Worm (Caenorhabditis elegans) whole organism, young adult: Measurements from ENCODE around the gene F38B7.17.

Source experiments
- B0035.1 ChIP-seq: sonication (generic microtip); optimal IDR thresholded peaks from 2 replicates; lab custom pipeline; 2016; ENCODE audit warnings: missing genetic modification characterization, mild to moderate bottlenecking, missing compliant biosample characterization, missing genotype, missing genetic modification reagents
- B0336.3 ChIP-seq: fragments of 200-800 bp; sonication (Bioruptor generic); IDR thresholded peaks from 2 replicates; pipeline ENCODE4 v1.3.6; 2022; ENCODE audit warnings: missing genetic modification characterization, missing compliant biosample characterization
- F37B4.10 ChIP-seq: fragments of 200-800 bp; sonication (Bioruptor generic); IDR thresholded peaks from 2 replicates; pipeline ENCODE4 v1.3.6; 2022; ENCODE audit warnings: missing genetic modification characterization, missing compliant biosample characterization
- F55B11.4 ChIP-seq: sonication (generic microtip); optimal IDR thresholded peaks from 2 replicates; lab custom pipeline; 2016; ENCODE audit warnings: missing compliant biosample characterization, missing genetic modification characterization, borderline replicate concordance; ENCODE audit not compliant: insufficient read depth
- F57A8.1 ChIP-seq: fragments of 200-800 bp; sonication (Bioruptor generic); optimal IDR thresholded peaks from 2 replicates; lab custom pipeline; 2018; ENCODE audit warnings: mild to moderate bottlenecking, missing genetic modification characterization, moderate library complexity, missing compliant biosample characterization
- K11D2.4 ChIP-seq: fragments of 200-800 bp; sonication (Bioruptor generic); IDR thresholded peaks from 2 replicates; pipeline ENCODE4 v1.3.6; 2022; ENCODE audit warnings: missing genetic modification reagents, missing genetic modification characterization, missing compliant biosample characterization
- K12H6.12 ChIP-seq: fragments of 200-800 bp; sonication (Bioruptor generic); optimal IDR thresholded peaks from 2 replicates; lab custom pipeline; 2018; ENCODE audit warnings: mild to moderate bottlenecking, missing genetic modification characterization, missing compliant biosample characterization
- Y56A3A.18 ChIP-seq: fragments of 200-800 bp; sonication (Bioruptor generic); IDR thresholded peaks from 2 replicates; pipeline ENCODE4 v1.3.6; 2022; ENCODE audit warnings: missing genetic modification reagents, missing genetic modification characterization, missing compliant biosample characterization
- akir-1 ChIP-seq: fragments of 200-800 bp; sonication (Bioruptor generic); optimal IDR thresholded peaks from 2 replicates; lab custom pipeline; 2018; ENCODE audit warnings: mild to moderate bottlenecking, missing genetic modification characterization, moderate library complexity, missing compliant biosample characterization
- ama-1 ChIP-seq, 3 experiments: fragments of 150-350 bp in 1 of 3; sonication (generic microtip) in 2 of 3; optimal IDR thresholded peaks; 2 replicates each; lab custom pipeline; 2014 to 2018; ENCODE audit warnings: missing biosample characterization in 2 of 3, missing genetic modification characterization in 2 of 3, missing genetic modification reagents in 2 of 3
- aptf-2 ChIP-seq: fragments of 200-800 bp; sonication (Bioruptor generic); conservative IDR thresholded peaks from 2 replicates; pipeline ENCODE4 v1.3.6; 2022; ENCODE audit warnings: missing genetic modification reagents, missing genetic modification characterization, missing compliant biosample characterization
- attf-3 ChIP-seq: fragments of 200-800 bp; sonication (Bioruptor generic); conservative IDR thresholded peaks from 2 replicates; pipeline ENCODE4 v1.3.6; 2022; ENCODE audit warnings: missing genetic modification reagents, missing genetic modification characterization, missing compliant biosample characterization
- bed-1 ChIP-seq: fragments of 200-800 bp; sonication (Bioruptor generic); IDR thresholded peaks from 2 replicates; pipeline ENCODE4 v1.3.6; 2022; ENCODE audit warnings: missing genetic modification reagents, missing genetic modification characterization, missing compliant biosample characterization
- ccch-3 ChIP-seq: fragments of 200-800 bp; sonication (Bioruptor generic); optimal IDR thresholded peaks from 2 replicates; lab custom pipeline; 2018; ENCODE audit warnings: mild to moderate bottlenecking, missing genetic modification characterization, missing compliant biosample characterization
- ceh-40 ChIP-seq: fragments of 200-800 bp; sonication (Bioruptor generic); IDR thresholded peaks from 2 replicates; pipeline ENCODE4 v1.3.6; 2022; ENCODE audit warnings: missing genetic modification characterization, missing compliant biosample characterization
- egl-18 ChIP-seq: fragments of 200-800 bp; sonication (Bioruptor generic); IDR thresholded peaks from 2 replicates; pipeline ENCODE4 v1.3.6; 2022; ENCODE audit warnings: missing genetic modification reagents, missing genetic modification characterization, missing compliant biosample characterization
- egl-44 ChIP-seq: fragments of 200-800 bp; sonication (Bioruptor generic); IDR thresholded peaks from 2 replicates; pipeline ENCODE4 v1.3.6; 2022; ENCODE audit warnings: missing genetic modification reagents, missing genetic modification characterization, missing compliant biosample characterization
- ekl-4 ChIP-seq: fragments of 200-800 bp; sonication (Bioruptor generic); IDR thresholded peaks from 2 replicates; pipeline ENCODE4 v1.3.6; 2022; ENCODE audit warnings: missing genetic modification reagents, missing genetic modification characterization, missing compliant biosample characterization
- ets-4 ChIP-seq: fragments of 200-800 bp; sonication (Bioruptor generic); optimal IDR thresholded peaks from 2 replicates; lab custom pipeline; 2018; ENCODE audit warnings: mild to moderate bottlenecking, missing genetic modification characterization, missing compliant biosample characterization
- hrde-1 ChIP-seq: sonication (generic microtip); optimal IDR thresholded peaks from 2 replicates; lab custom pipeline; 2016; ENCODE audit warnings: missing genetic modification characterization, mild to moderate bottlenecking, missing compliant biosample characterization, moderate library complexity, missing genotype, missing genetic modification reagents, borderline replicate concordance
- lag-1 ChIP-seq: fragments of 200-800 bp; sonication (Bioruptor generic); IDR thresholded peaks from 2 replicates; pipeline ENCODE4 v1.3.6; 2022; ENCODE audit warnings: missing genetic modification reagents, missing genetic modification characterization, missing compliant biosample characterization
- lin-54 ChIP-seq: fragments of 200-800 bp; sonication (Bioruptor generic); optimal IDR thresholded peaks from 2 replicates; lab custom pipeline; 2018; ENCODE audit warnings: mild to moderate bottlenecking, missing genetic modification characterization, missing compliant biosample characterization
- madf-8 ChIP-seq: fragments of 200-800 bp; sonication (Bioruptor generic); conservative IDR thresholded peaks from 2 replicates; pipeline ENCODE4 v1.3.6; 2022; ENCODE audit warnings: missing genetic modification reagents, missing genetic modification characterization, missing compliant biosample characterization
- mcd-1 ChIP-seq: fragments of 200-800 bp; sonication (Bioruptor generic); IDR thresholded peaks from 2 replicates; pipeline ENCODE4 v1.3.6; 2022; ENCODE audit warnings: missing genetic modification reagents, missing genetic modification characterization, missing compliant biosample characterization
- mes-4 ChIP-seq: sonication (generic microtip); optimal IDR thresholded peaks from 2 replicates; lab custom pipeline; 2016; ENCODE audit warnings: missing genotype, missing genetic modification characterization, missing compliant biosample characterization
- mxl-1 ChIP-seq: sonication (generic microtip); optimal IDR thresholded peaks from 2 replicates; lab custom pipeline; 2016; ENCODE audit warnings: missing genetic modification characterization, missing compliant biosample characterization
- nhr-120 ChIP-seq: fragments of 200-800 bp; sonication (Bioruptor generic); IDR thresholded peaks from 2 replicates; pipeline ENCODE4 v1.3.6; 2022; ENCODE audit warnings: missing genetic modification characterization, missing compliant biosample characterization
- nhr-90 ChIP-seq: sonication (generic microtip); optimal IDR thresholded peaks from 2 replicates; lab custom pipeline; 2016; ENCODE audit warnings: missing genotype, mild to moderate bottlenecking, missing genetic modification characterization, missing compliant biosample characterization
- pbrm-1 ChIP-seq: fragments of 200-800 bp; sonication (Bioruptor generic); IDR thresholded peaks from 2 replicates; pipeline ENCODE4 v1.3.6; 2022; ENCODE audit warnings: missing genetic modification reagents, missing genetic modification characterization, missing compliant biosample characterization
- rpc-1 ChIP-seq, 2 experiments: fragments of 150-350 bp in 1 of 2; sonication (generic microtip) in 1 of 2; optimal IDR thresholded peaks; 2 replicates each; lab custom pipeline; 2014 to 2018; ENCODE audit warnings: missing biosample characterization in 1 of 2, missing genetic modification characterization in 1 of 2, missing genetic modification reagents in 1 of 2, missing genotype in 1 of 2
- snpc-3.4 ChIP-seq: sonication (generic microtip); optimal IDR thresholded peaks from 2 replicates; lab custom pipeline; 2017; ENCODE audit warnings: missing genetic modification characterization, mild to moderate bottlenecking, missing compliant biosample characterization, antibody characterized with exemption, moderate library complexity, missing genotype, missing genetic modification reagents
- sptf-2 ChIP-seq: fragments of 200-800 bp; sonication (Bioruptor generic); optimal IDR thresholded peaks from 2 replicates; lab custom pipeline; 2018; ENCODE audit warnings: mild to moderate bottlenecking, missing genetic modification characterization, missing compliant biosample characterization
- xnd-1 ChIP-seq: sonication (generic microtip); optimal IDR thresholded peaks from 2 replicates; lab custom pipeline; 2016; ENCODE audit warnings: missing genotype, missing genetic modification reagents, missing genetic modification characterization, missing compliant biosample characterization
- zim-3 ChIP-seq: sonication (generic microtip); optimal IDR thresholded peaks from 2 replicates; lab custom pipeline; 2017; ENCODE audit warnings: mild to moderate bottlenecking, missing genetic modification characterization, moderate library complexity, missing compliant biosample characterization

Gene F38B7.17

ce11 chrV:11517789-11518188 is 31.0 kb downstream of the F38B7.17 start, which contains the start of gene C55A6.4:
C55A6.4 (minus strand) TSS chrV:11517889.
- TF ChIP-seq ama-1 (optimal IDR thresholded peaks at IDR 0.05; lab: Kevin White, UChicago) (no peak), ama-1 (GFP tag; optimal IDR thresholded peaks at IDR 0.05; lab: Kevin White, UChicago) (no peak), xnd-1 (tag; lab: Kevin White, UChicago) (no peak), F57A8.1 (GFP tag; lab: Kevin White, UChicago) (no peak), attf-3 (GFP tag; lab: Robert Waterston, UW) (no peak), snpc-3.4 (tag; lab: Kevin White, UChicago) (no peak), B0336.3 (GFP tag; lab: Robert Waterston, UW) (no peak), aptf-2 (GFP tag; lab: Robert Waterston, UW) (no peak), pbrm-1 (GFP tag; lab: Robert Waterston, UW) (no peak), mes-4 (tag; lab: Kevin White, UChicago) (no peak), ccch-3 (GFP tag; lab: Kevin White, UChicago) (no peak), ceh-40 (no peak), zim-3 (no peak)

- TF ChIP-seq B0035.1 (tag; lab: Kevin White, UChicago) (no peak), nhr-120 (no peak), K12H6.12 (tag; lab: Kevin White, UChicago) (no peak), ets-4 (GFP tag; lab: Kevin White, UChicago) (no peak), K11D2.4 (no peak), hrde-1 (no peak), bed-1 (GFP tag; lab: Robert Waterston, UW) (no peak), madf-8 (GFP tag; lab: Robert Waterston, UW) (no peak), akir-1 (GFP tag; lab: Kevin White, UChicago) (no peak), F37B4.10 (no peak), rpc-1 (optimal IDR thresholded peaks at IDR 0.05; lab: Kevin White, UChicago) (no peak), rpc-1 (tag; optimal IDR thresholded peaks at IDR 0.05; lab: Kevin White, UChicago) (no peak), egl-18 (GFP tag; lab: Robert Waterston, UW) (no peak), mcd-1 (GFP tag; lab: Robert Waterston, UW) (no peak), sptf-2 (GFP tag; lab: Kevin White, UChicago) (no peak)
Measured at ce11 chrV:11516141-11516591, 32.6 kb downstream of the F38B7.17 start, which contains the start of gene sdz-8. sdz-8 (minus strand) TSS chrV:11516191.

- no peak for TF ChIP-seq ekl-4 (GFP tag; lab: Robert Waterston, UW)
- TF ChIP-seq Y56A3A.18 (GFP tag; lab: Robert Waterston, UW), result no peak
- TF ChIP-seq lag-1 (GFP tag; lab: Robert Waterston, UW), result 0 out of 2 replicates have a peak, but pooled peaks have one; percentile 27
- TF ChIP-seq egl-44 (GFP tag; lab: Robert Waterston, UW), result no peak
Measured at ce11 chrV:11515145-11515544, 33.6 kb downstream of the F38B7.17 start.

- TF ChIP-seq nhr-90 (tag; lab: Kevin White, UChicago), result no peak
Measured at ce11 chrV:11514677-11515076, 34.1 kb downstream of the F38B7.17 start, which contains the start of gene C55A6.6. C55A6.6 (minus strand) TSS chrV:11514737.

DNA sequence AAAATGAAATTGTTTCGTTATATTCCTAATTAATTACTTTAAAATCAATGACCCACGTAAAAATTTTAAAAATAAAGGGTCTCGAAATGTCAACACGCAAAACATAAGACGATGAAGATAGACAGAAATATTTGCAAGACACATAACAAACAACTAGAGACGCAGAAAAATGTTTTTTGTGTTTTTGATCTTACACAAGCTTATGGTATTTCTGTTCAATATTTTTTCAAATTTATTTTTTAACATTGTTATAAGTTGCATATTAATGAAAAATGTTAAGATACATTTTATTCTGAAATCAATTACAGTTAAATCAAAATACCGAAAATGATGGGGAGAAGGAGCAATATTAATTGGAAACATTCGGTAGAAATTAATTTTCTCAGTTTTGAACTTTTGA is 35.3 kb downstream of the F38B7.17 start, which contains the start of gene C55A6.3:
Gene C55A6.3 (minus strand): TSS at position 101 of the 400 bp plus-strand sequence.
- TF ChIP-seq lin-54, result no peak
- TF ChIP-seq xnd-1 (tag; lab: Kevin White, UChicago), result no peak
- TF ChIP-seq mxl-1 (tag; lab: Kevin White, UChicago), result no peak
- no peak for TF ChIP-seq egl-18 (GFP tag; lab: Robert Waterston, UW)
- TF ChIP-seq zim-3, result no peak
- no peak for TF ChIP-seq F55B11.4 (tag; lab: Kevin White, UChicago)
- no peak for TF ChIP-seq madf-8 (GFP tag; lab: Robert Waterston, UW)
